Fruit fly (Drosophila melanogaster): ENCODE data around the gene mRpL23.

- TF ChIP-seq Spps (tag; optimal IDR thresholded peaks at IDR 0.05) (no peak), CG3065 (GFP tag; optimal IDR thresholded peaks at IDR 0.05) (no peak), onecut (GFP tag; IDR thresholded peaks at IDR 0.05) (no peak), CG6654 (GFP tag; optimal IDR thresholded peaks at IDR 0.05) (no peak), Eip74EF (GFP tag; optimal IDR thresholded peaks at IDR 0.05) (no peak), CG4404 (GFP tag; IDR thresholded peaks at IDR 0.05) (no peak), CG17186 (GFP tag; optimal IDR thresholded peaks at IDR 0.05) (no peak), Sox100B (GFP tag; optimal IDR thresholded peaks at IDR 0.05) (no peak), jigr1 (GFP tag; IDR thresholded peaks at IDR 0.05) (no peak), Dek (tag; optimal IDR thresholded peaks at IDR 0.05) (no peak), ash1 (GFP tag; optimal IDR thresholded peaks at IDR 0.05) (no peak), Mad (GFP tag; optimal IDR thresholded peaks at IDR 0.05) (no peak), Lpt (GFP tag; optimal IDR thresholded peaks at IDR 0.05) (no peak)
Observed at dm6 chr3L:2421138-2421537, 47.6 kb upstream of the mRpL23 start.

Measured in whole organism, embryonic.